Worm (Caenorhabditis elegans) whole organism, L3 larva: ENCODE data around the gene Y48C3A.5.

Experiments
- ZK546.5 ChIP-seq: sonication (generic microtip); optimal IDR thresholded peaks from 2 replicates; lab custom pipeline; 2017; ENCODE audit warnings: missing biosample characterization, missing genetic modification characterization
- ama-1 ChIP-seq: fragments of 150-350 bp; optimal IDR thresholded peaks from 2 replicates; lab custom pipeline; 2018
- ceh-16 ChIP-seq: sonication (generic microtip); optimal IDR thresholded peaks from 2 replicates; lab custom pipeline; 2017; ENCODE audit warnings: missing biosample characterization, missing genetic modification characterization
- ceh-28 ChIP-seq: fragments of 150-350 bp; optimal IDR thresholded peaks from 2 replicates; lab custom pipeline; 2014; ENCODE audit warnings: missing biosample characterization, missing genetic modification reagents, missing genetic modification characterization
- egl-27 ChIP-seq: sonication (generic microtip); optimal IDR thresholded peaks from 4 replicates; lab custom pipeline; 2017; ENCODE audit warnings: missing biosample characterization, missing genetic modification reagents, missing genetic modification characterization
- egl-5 ChIP-seq: fragments of 150-350 bp; optimal IDR thresholded peaks from 2 replicates; lab custom pipeline; 2017; ENCODE audit warnings: missing biosample characterization, missing genetic modification reagents, missing genetic modification characterization, inconsistent platforms
- elt-1 ChIP-seq: fragments of 150-350 bp; optimal IDR thresholded peaks from 2 replicates; lab custom pipeline; 2014; ENCODE audit warnings: missing biosample characterization, missing genetic modification characterization
- elt-2 ChIP-seq: sonication (generic microtip); optimal IDR thresholded peaks from 2 replicates; lab custom pipeline; 2016; ENCODE audit warnings: missing genetic modification reagents, mild to moderate bottlenecking, missing genetic modification characterization, missing compliant biosample characterization
- elt-3 ChIP-seq, 3 experiments: fragments of 150-350 bp in 1 of 3; sonication (generic microtip) in 2 of 3; optimal IDR thresholded peaks; 2 replicates in 2 of 3; 4 replicates in 1 of 3; lab custom pipeline; 2014 to 2017; ENCODE audit warnings: missing biosample characterization in 3 of 3, missing genetic modification characterization in 3 of 3
- eor-1 ChIP-seq, 2 experiments: fragments of 150-350 bp; optimal IDR thresholded peaks; 2 replicates each; lab custom pipeline; 2014 to 2018; ENCODE audit warnings: missing biosample characterization in 2 of 2, missing genetic modification characterization in 2 of 2
- fkh-10 ChIP-seq: sonication (generic microtip); optimal IDR thresholded peaks from 2 replicates; lab custom pipeline; 2017; ENCODE audit warnings: missing biosample characterization, missing genetic modification reagents, missing genetic modification characterization
- fos-1 ChIP-seq: fragments of 150-350 bp; optimal IDR thresholded peaks from 2 replicates; lab custom pipeline; 2014; ENCODE audit warnings: missing biosample characterization, missing genetic modification characterization
- hmg-11 ChIP-seq: sonication (generic microtip); optimal IDR thresholded peaks from 2 replicates; lab custom pipeline; 2016; ENCODE audit warnings: missing genetic modification characterization, missing compliant biosample characterization
- jun-1 ChIP-seq: fragments of 150-350 bp; optimal IDR thresholded peaks from 2 replicates; lab custom pipeline; 2014; ENCODE audit warnings: missing biosample characterization, missing genetic modification reagents, missing genetic modification characterization
- lin-15B ChIP-seq: fragments of 150-350 bp; optimal IDR thresholded peaks from 2 replicates; lab custom pipeline; 2014; ENCODE audit warnings: missing biosample characterization, missing genetic modification characterization
- lin-39 ChIP-seq: fragments of 150-350 bp; optimal IDR thresholded peaks from 2 replicates; lab custom pipeline; 2018; ENCODE audit warnings: missing biosample characterization, missing genetic modification reagents, missing genetic modification characterization
- lsy-12 ChIP-seq: sonication (generic microtip); optimal IDR thresholded peaks from 2 replicates; lab custom pipeline; 2016; ENCODE audit warnings: mild to moderate bottlenecking, missing genetic modification characterization, missing compliant biosample characterization
- mdl-1 ChIP-seq: fragments of 150-350 bp; optimal IDR thresholded peaks from 2 replicates; lab custom pipeline; 2014; ENCODE audit warnings: missing biosample characterization, missing genetic modification characterization
- mml-1 ChIP-seq: fragments of 150-350 bp; sonication (generic microtip); optimal IDR thresholded peaks from 3 replicates; lab custom pipeline; 2014; ENCODE audit warnings: missing biosample characterization, missing genetic modification characterization
- nfya-1 ChIP-seq: sonication (generic microtip); optimal IDR thresholded peaks from 2 replicates; lab custom pipeline; 2017; ENCODE audit warnings: missing genetic modification characterization, mild to moderate bottlenecking, missing compliant biosample characterization, antibody characterized with exemption, moderate library complexity; ENCODE audit not compliant: insufficient read depth
- nhr-11 ChIP-seq: fragments of 150-350 bp; optimal IDR thresholded peaks from 2 replicates; lab custom pipeline; 2014; ENCODE audit warnings: missing biosample characterization, missing genetic modification characterization
- nhr-12 ChIP-seq: fragments of 150-350 bp; optimal IDR thresholded peaks from 2 replicates; lab custom pipeline; 2014; ENCODE audit warnings: missing biosample characterization, missing genetic modification characterization
- nhr-23 ChIP-seq: fragments of 150-350 bp; optimal IDR thresholded peaks from 2 replicates; lab custom pipeline; 2014; ENCODE audit warnings: missing biosample characterization, missing genetic modification reagents, missing genetic modification characterization
- nhr-237 ChIP-seq: fragments of 150-350 bp; optimal IDR thresholded peaks from 2 replicates; lab custom pipeline; 2014; ENCODE audit warnings: missing biosample characterization, missing genetic modification characterization
- nhr-25 ChIP-seq: sonication (generic microtip); optimal IDR thresholded peaks from 2 replicates; lab custom pipeline; 2017; ENCODE audit warnings: missing biosample characterization, missing genetic modification characterization
- nhr-28 ChIP-seq: fragments of 150-350 bp; optimal IDR thresholded peaks from 2 replicates; lab custom pipeline; 2014; ENCODE audit warnings: missing biosample characterization, missing genetic modification characterization
- nhr-43 ChIP-seq: sonication (generic microtip); optimal IDR thresholded peaks from 2 replicates; lab custom pipeline; 2016; ENCODE audit warnings: mild to moderate bottlenecking, missing genetic modification characterization, missing compliant biosample characterization; ENCODE audit not compliant: poor library complexity, severe bottlenecking
- nhr-67 ChIP-seq: fragments of 150-350 bp; optimal IDR thresholded peaks from 2 replicates; lab custom pipeline; 2014; ENCODE audit warnings: missing biosample characterization, missing genetic modification characterization
- nhr-76 ChIP-seq: fragments of 150-350 bp; sonication (generic microtip); optimal IDR thresholded peaks from 5 replicates; lab custom pipeline; 2014; ENCODE audit warnings: missing biosample characterization, missing genetic modification characterization
- pha-4 ChIP-seq: fragments of 150-350 bp; optimal IDR thresholded peaks from 2 replicates; lab custom pipeline; 2014; ENCODE audit warnings: missing biosample characterization, missing genetic modification reagents, missing genetic modification characterization
- skn-1 ChIP-seq: fragments of 150-350 bp; optimal IDR thresholded peaks from 2 replicates; lab custom pipeline; 2014; ENCODE audit warnings: missing biosample characterization, missing genetic modification characterization
- snpc-4 ChIP-seq: fragments of 150-350 bp; optimal IDR thresholded peaks from 2 replicates; lab custom pipeline; 2014; ENCODE audit warnings: missing biosample characterization, missing genetic modification characterization
- tbx-2 ChIP-seq: sonication (generic microtip); optimal IDR thresholded peaks from 2 replicates; lab custom pipeline; 2016; ENCODE audit warnings: mild to moderate bottlenecking, missing genetic modification characterization, missing compliant biosample characterization
- unc-62 ChIP-seq: fragments of 150-350 bp; sonication (generic microtip); optimal IDR thresholded peaks from 4 replicates; lab custom pipeline; 2014; ENCODE audit warnings: missing biosample characterization, missing genetic modification reagents, missing genetic modification characterization
- ztf-11 ChIP-seq: fragments of 150-350 bp; optimal IDR thresholded peaks from 2 replicates; lab custom pipeline; 2014; ENCODE audit warnings: missing biosample characterization, missing genetic modification characterization
- ztf-4 ChIP-seq: fragments of 150-350 bp; optimal IDR thresholded peaks from 2 replicates; lab custom pipeline; 2014; ENCODE audit warnings: missing biosample characterization, missing genetic modification characterization

Y48C3A.5 gene

DNA sequence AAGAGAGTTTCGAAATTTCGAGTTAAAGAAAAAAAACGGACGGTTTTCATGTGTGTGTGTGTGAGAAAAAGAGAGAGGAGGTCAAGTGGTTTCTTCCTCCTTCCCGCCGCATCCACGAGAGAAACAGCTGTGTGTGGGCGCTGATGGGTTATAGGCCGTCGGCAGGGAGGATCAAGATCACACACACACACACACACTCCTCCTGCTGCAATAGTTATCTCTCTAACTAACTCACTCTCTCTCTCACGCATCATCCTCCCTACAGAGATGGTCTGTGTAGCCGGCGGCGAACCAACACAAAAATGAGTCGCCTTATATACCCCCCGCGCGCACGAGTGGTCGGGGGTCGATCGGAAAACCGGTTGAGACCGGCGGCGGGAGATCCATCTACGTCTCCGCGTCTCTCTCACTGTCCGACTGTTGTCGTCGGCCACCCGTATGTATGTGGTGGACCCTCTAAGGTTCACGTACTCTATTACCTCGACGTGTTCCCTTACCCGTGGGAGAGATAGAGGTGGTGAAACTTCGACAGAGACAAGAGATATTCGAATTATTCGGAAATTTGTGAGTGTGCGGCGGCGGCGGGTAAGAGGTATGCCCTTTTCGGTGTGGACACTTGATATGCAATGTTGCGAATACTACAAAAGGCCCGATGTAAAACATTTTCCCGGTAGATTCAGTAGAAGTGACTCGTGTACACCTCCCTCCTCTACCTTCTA, 20.7 kb downstream of the Y48C3A.5 start:
- TF ChIP-seq ZK546.5 (tag; lab: Kevin White, UChicago), result no peak
- peak; percentile 82 for TF ChIP-seq nhr-43 (tag; lab: Kevin White, UChicago)
- no peak for TF ChIP-seq fkh-10
- TF ChIP-seq ztf-4 (tag; lab: Kevin White, UChicago), result peak; percentile 30
- TF ChIP-seq elt-2 (tag; lab: Kevin White, UChicago), result no peak
- peak in 1 of 3 experiments; percentile 40 for TF ChIP-seq elt-3 (tag; optimal IDR thresholded peaks at IDR 0.05; lab: Kevin White, UChicago)
- TF ChIP-seq elt-1 (tag; lab: Kevin White, UChicago), result peak; percentile 45
- TF ChIP-seq nhr-76, result peak; percentile 31
- peak; percentile 91 for TF ChIP-seq ama-1
- TF ChIP-seq snpc-4 (tag; lab: Kevin White, UChicago), result peak; percentile 4
- TF ChIP-seq mdl-1, result peak; percentile 70
- TF ChIP-seq jun-1, result peak; percentile 21
- peak; percentile 92 for TF ChIP-seq nhr-23
- peak; percentile 46 for TF ChIP-seq egl-5 (tag; lab: Kevin White, UChicago)
- TF ChIP-seq lin-15B (tag; lab: Kevin White, UChicago), result peak; percentile 15
- TF ChIP-seq ceh-28 (tag; lab: Kevin White, UChicago), result peak; percentile 46
- TF ChIP-seq nhr-25 (tag; lab: Kevin White, UChicago), result peak; percentile 91
- no peak for TF ChIP-seq unc-62
- peak; percentile 69 for TF ChIP-seq pha-4 (tag; lab: Kevin White, UChicago)
- peak; percentile 19 for TF ChIP-seq nhr-11 (tag; lab: Kevin White, UChicago)
- peak; percentile 9 for TF ChIP-seq lsy-12 (tag; lab: Kevin White, UChicago)
- TF ChIP-seq mml-1, result no peak
- TF ChIP-seq nhr-237, result no peak
- TF ChIP-seq nfya-1 (tag; lab: Kevin White, UChicago), result peak; percentile 44
- no peak for TF ChIP-seq ztf-11
- peak; percentile 8 for TF ChIP-seq lin-39
- peak; percentile 60 for TF ChIP-seq tbx-2 (tag; lab: Kevin White, UChicago)

DNA sequence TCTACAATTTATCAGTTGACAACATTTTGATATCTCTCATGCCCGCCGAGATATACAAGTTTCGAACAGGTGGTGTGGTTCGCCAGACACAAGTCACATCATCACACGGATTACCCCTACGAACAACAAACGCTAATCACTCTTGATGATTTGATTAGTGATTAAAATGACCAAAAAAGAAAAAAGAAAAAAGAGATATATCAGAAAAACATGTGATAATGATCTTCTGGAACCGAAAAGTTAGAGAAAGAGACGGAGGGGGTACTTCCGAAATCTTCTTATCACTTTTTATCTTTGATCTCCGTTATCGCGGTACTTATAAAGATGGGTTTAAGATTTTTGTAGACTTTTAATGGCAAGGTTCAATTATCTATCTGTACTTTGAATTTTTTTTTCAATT, 22.0 kb downstream of the Y48C3A.5 start:
- TF ChIP-seq ceh-28 (tag; lab: Kevin White, UChicago) (peak; percentile 25), nhr-237 (no peak), mml-1 (no peak), elt-3 (tag; optimal IDR thresholded peaks at IDR 0.05; lab: Kevin White, UChicago) (peak in 2 of 3 experiments; percentile 13 to 22), nhr-23 (peak; percentile 73), unc-62 (no peak), nhr-11 (tag; lab: Kevin White, UChicago) (no peak), hmg-11 (tag; lab: Kevin White, UChicago) (no peak), nhr-43 (tag; lab: Kevin White, UChicago) (peak; percentile 38)

DNA sequence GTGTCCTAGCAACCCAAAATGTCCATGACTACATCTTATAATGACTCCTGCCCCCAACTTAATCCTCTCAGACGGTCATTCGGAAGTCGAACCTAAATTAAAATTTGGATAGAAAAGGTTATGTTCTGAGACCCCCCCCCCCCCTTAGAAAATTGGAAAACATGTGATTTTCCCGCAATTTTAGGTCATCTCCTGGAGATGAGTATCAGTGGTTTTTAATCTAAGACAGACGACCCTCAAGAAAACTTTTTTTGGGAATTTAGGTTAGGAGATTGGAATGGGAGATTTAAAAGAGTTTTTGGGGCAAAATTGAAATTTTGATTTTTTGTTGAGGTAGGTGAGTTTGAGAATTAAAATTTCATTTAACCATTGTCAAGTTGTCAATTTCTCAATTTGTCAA, 22.6 kb downstream of the Y48C3A.5 start:
- TF ChIP-seq nhr-23 (peak; percentile 58), ceh-16 (tag; lab: Kevin White, UChicago) (no peak), eor-1 (tag; optimal IDR thresholded peaks at IDR 0.05; lab: Kevin White, UChicago) (no peak), skn-1 (tag; lab: Kevin White, UChicago) (no peak), fos-1 (tag; lab: Kevin White, UChicago) (no peak), snpc-4 (tag; lab: Kevin White, UChicago) (no peak), elt-1 (tag; lab: Kevin White, UChicago) (no peak)

- TF ChIP-seq nhr-28 (tag; lab: Kevin White, UChicago) (no peak), ztf-11 (no peak), skn-1 (tag; lab: Kevin White, UChicago) (no peak), nhr-43 (tag; lab: Kevin White, UChicago) (no peak), tbx-2 (tag; lab: Kevin White, UChicago) (no peak), snpc-4 (tag; lab: Kevin White, UChicago) (no peak), elt-2 (tag; lab: Kevin White, UChicago) (no peak), lsy-12 (tag; lab: Kevin White, UChicago) (no peak), fos-1 (tag; lab: Kevin White, UChicago) (no peak), ama-1 (no peak), egl-27 (tag; lab: Kevin White, UChicago) (no peak), nhr-12 (no peak), nhr-67 (tag; lab: Kevin White, UChicago) (no peak)
These were observed 26.4 kb downstream of the Y48C3A.5 start for ce11 chrII:13297283-13297682.
